Worm (Caenorhabditis elegans) whole organism, young adult: ENCODE data around the gene Y116A8C.29.

Source experiments
- B0035.1 ChIP-seq: sonication (generic microtip); optimal IDR thresholded peaks from 2 replicates; lab custom pipeline; 2016; ENCODE audit warnings: missing genetic modification characterization, mild to moderate bottlenecking, missing compliant biosample characterization, missing genotype, missing genetic modification reagents
- B0336.3 ChIP-seq: fragments of 200-800 bp; sonication (Bioruptor generic); IDR thresholded peaks from 2 replicates; pipeline ENCODE4 v1.3.6; 2022; ENCODE audit warnings: missing genetic modification characterization, missing compliant biosample characterization
- C06A6.2 ChIP-seq: fragments of 200-800 bp; sonication (Bioruptor generic); conservative IDR thresholded peaks from 2 replicates; pipeline ENCODE4 v1.3.6; 2022; ENCODE audit warnings: missing genetic modification characterization, missing compliant biosample characterization
- D2030.7 ChIP-seq: fragments of 200-800 bp; sonication (Bioruptor generic); IDR thresholded peaks from 2 replicates; pipeline ENCODE4 v1.3.6; 2022; ENCODE audit warnings: missing genetic modification reagents, missing genetic modification characterization, missing compliant biosample characterization
- F33H1.4 ChIP-seq: fragments of 200-800 bp; sonication (Bioruptor generic); IDR thresholded peaks from 2 replicates; pipeline ENCODE4 v1.3.6; 2022; ENCODE audit warnings: missing genetic modification reagents, missing genetic modification characterization, missing compliant biosample characterization
- F55B11.4 ChIP-seq: sonication (generic microtip); optimal IDR thresholded peaks from 2 replicates; lab custom pipeline; 2016; ENCODE audit warnings: missing compliant biosample characterization, missing genetic modification characterization, borderline replicate concordance; ENCODE audit not compliant: insufficient read depth
- F57A8.1 ChIP-seq: fragments of 200-800 bp; sonication (Bioruptor generic); optimal IDR thresholded peaks from 2 replicates; lab custom pipeline; 2018; ENCODE audit warnings: mild to moderate bottlenecking, missing genetic modification characterization, moderate library complexity, missing compliant biosample characterization
- F57C9.4 ChIP-seq: sonication (generic microtip); optimal IDR thresholded peaks from 2 replicates; lab custom pipeline; 2017; ENCODE audit warnings: mild to moderate bottlenecking, missing genetic modification characterization, missing compliant biosample characterization
- Y53G8AR.9 ChIP-seq: fragments of 200-800 bp; sonication (Bioruptor generic); conservative IDR thresholded peaks from 2 replicates; pipeline ENCODE4 v1.3.6; 2022; ENCODE audit warnings: missing genetic modification reagents, missing genetic modification characterization, missing compliant biosample characterization
- Y56A3A.18 ChIP-seq: fragments of 200-800 bp; sonication (Bioruptor generic); IDR thresholded peaks from 2 replicates; pipeline ENCODE4 v1.3.6; 2022; ENCODE audit warnings: missing genetic modification reagents, missing genetic modification characterization, missing compliant biosample characterization
- Y67H2A.10 ChIP-seq: fragments of 200-800 bp; sonication (Bioruptor generic); conservative IDR thresholded peaks from 2 replicates; pipeline ENCODE4 v1.3.6; 2022; ENCODE audit warnings: missing genetic modification reagents, missing genetic modification characterization, missing compliant biosample characterization
- Y95B8A.8 ChIP-seq: fragments of 200-800 bp; sonication (Bioruptor generic); IDR thresholded peaks from 2 replicates; pipeline ENCODE4 v1.3.6; 2022; ENCODE audit warnings: missing genetic modification reagents, missing genetic modification characterization, missing compliant biosample characterization
- akir-1 ChIP-seq: fragments of 200-800 bp; sonication (Bioruptor generic); optimal IDR thresholded peaks from 2 replicates; lab custom pipeline; 2018; ENCODE audit warnings: mild to moderate bottlenecking, missing genetic modification characterization, moderate library complexity, missing compliant biosample characterization
- ama-1 ChIP-seq, 3 experiments: fragments of 150-350 bp in 1 of 3; sonication (generic microtip) in 2 of 3; optimal IDR thresholded peaks; 2 replicates each; lab custom pipeline; 2014 to 2018; ENCODE audit warnings: missing biosample characterization in 2 of 3, missing genetic modification characterization in 2 of 3, missing genetic modification reagents in 2 of 3
- atf-7 ChIP-seq: sonication (generic microtip); optimal IDR thresholded peaks from 2 replicates; lab custom pipeline; 2017; ENCODE audit warnings: mild to moderate bottlenecking, missing genetic modification characterization, missing compliant biosample characterization
- athp-1 ChIP-seq: sonication (generic microtip); optimal IDR thresholded peaks from 2 replicates; lab custom pipeline; 2017; ENCODE audit warnings: mild to moderate bottlenecking, missing genetic modification characterization, missing compliant biosample characterization
- attf-6 ChIP-seq: fragments of 200-800 bp; sonication (Bioruptor generic); IDR thresholded peaks from 2 replicates; pipeline ENCODE4 v1.3.6; 2022; ENCODE audit warnings: missing genetic modification reagents, missing genetic modification characterization, missing compliant biosample characterization
- bed-1 ChIP-seq: fragments of 200-800 bp; sonication (Bioruptor generic); IDR thresholded peaks from 2 replicates; pipeline ENCODE4 v1.3.6; 2022; ENCODE audit warnings: missing genetic modification reagents, missing genetic modification characterization, missing compliant biosample characterization
- ccch-3 ChIP-seq: fragments of 200-800 bp; sonication (Bioruptor generic); optimal IDR thresholded peaks from 2 replicates; lab custom pipeline; 2018; ENCODE audit warnings: mild to moderate bottlenecking, missing genetic modification characterization, missing compliant biosample characterization
- ceh-58 ChIP-seq: fragments of 200-800 bp; sonication (Bioruptor generic); IDR thresholded peaks from 2 replicates; pipeline ENCODE4 v1.3.6; 2022; ENCODE audit warnings: missing genetic modification characterization, missing compliant biosample characterization
- chd-7 ChIP-seq: sonication (generic microtip); optimal IDR thresholded peaks from 2 replicates; lab custom pipeline; 2016; ENCODE audit warnings: mild to moderate bottlenecking, missing genetic modification characterization, moderate library complexity, missing compliant biosample characterization
- efl-1 ChIP-seq: fragments of 150-350 bp; optimal IDR thresholded peaks from 2 replicates; lab custom pipeline; 2014; ENCODE audit warnings: missing biosample characterization, missing genetic modification reagents, missing genetic modification characterization
- egl-44 ChIP-seq: fragments of 200-800 bp; sonication (Bioruptor generic); IDR thresholded peaks from 2 replicates; pipeline ENCODE4 v1.3.6; 2022; ENCODE audit warnings: missing genetic modification reagents, missing genetic modification characterization, missing compliant biosample characterization
- egrh-3 ChIP-seq: fragments of 200-800 bp; sonication (Bioruptor generic); IDR thresholded peaks from 2 replicates; pipeline ENCODE4 v1.3.6; 2022; ENCODE audit warnings: missing genetic modification reagents, missing genetic modification characterization, missing compliant biosample characterization
- ets-4 ChIP-seq: fragments of 200-800 bp; sonication (Bioruptor generic); optimal IDR thresholded peaks from 2 replicates; lab custom pipeline; 2018; ENCODE audit warnings: mild to moderate bottlenecking, missing genetic modification characterization, missing compliant biosample characterization
- him-1 ChIP-seq: sonication (generic microtip); optimal IDR thresholded peaks from 2 replicates; lab custom pipeline; 2016; ENCODE audit warnings: missing genotype, missing genetic modification reagents, missing genetic modification characterization, missing compliant biosample characterization
- let-526 ChIP-seq: fragments of 200-800 bp; sonication (Bioruptor generic); IDR thresholded peaks from 2 replicates; pipeline ENCODE4 v1.3.6; 2022; ENCODE audit warnings: missing genetic modification reagents, missing genetic modification characterization, missing compliant biosample characterization
- let-607 ChIP-seq, 2 experiments: fragments of 200-800 bp in 1 of 2; sonication (Bioruptor generic) in 1 of 2; sonication (generic microtip) in 1 of 2; optimal IDR thresholded peaks; 2 replicates each; lab custom pipeline; 2016 to 2018; ENCODE audit warnings: mild to moderate bottlenecking in 2 of 2, missing compliant biosample characterization in 2 of 2, missing genetic modification characterization in 2 of 2, moderate library complexity in 2 of 2, missing genotype in 1 of 2
- lin-26 ChIP-seq: fragments of 200-800 bp; sonication (Bioruptor generic); IDR thresholded peaks from 2 replicates; pipeline ENCODE4 v1.3.6; 2022; ENCODE audit warnings: missing genetic modification reagents, missing genetic modification characterization, missing compliant biosample characterization
- lin-35 ChIP-seq, 3 experiments: fragments of 150-350 bp in 2 of 3; sonication (generic microtip) in 1 of 3; optimal IDR thresholded peaks; 2 replicates each; lab custom pipeline; 2014 to 2018; ENCODE audit warnings: missing biosample characterization in 3 of 3, missing genetic modification characterization in 3 of 3, missing genetic modification reagents in 3 of 3
- lir-1 ChIP-seq: fragments of 200-800 bp; sonication (Bioruptor generic); conservative IDR thresholded peaks from 2 replicates; pipeline ENCODE4 v1.3.6; 2022; ENCODE audit warnings: missing genetic modification reagents, missing genetic modification characterization, missing compliant biosample characterization
- lsy-27 ChIP-seq: sonication (generic microtip); optimal IDR thresholded peaks from 2 replicates; lab custom pipeline; 2017; ENCODE audit warnings: missing genetic modification characterization, mild to moderate bottlenecking, missing compliant biosample characterization, antibody characterized with exemption, missing genotype, borderline replicate concordance; ENCODE audit not compliant: insufficient read depth
- madf-6 ChIP-seq: fragments of 200-800 bp; sonication (Bioruptor generic); IDR thresholded peaks from 2 replicates; pipeline ENCODE4 v1.3.6; 2022; ENCODE audit warnings: missing genetic modification reagents, missing genetic modification characterization, missing compliant biosample characterization
- madf-8 ChIP-seq: fragments of 200-800 bp; sonication (Bioruptor generic); conservative IDR thresholded peaks from 2 replicates; pipeline ENCODE4 v1.3.6; 2022; ENCODE audit warnings: missing genetic modification reagents, missing genetic modification characterization, missing compliant biosample characterization
- mel-28 ChIP-seq: sonication (generic microtip); optimal IDR thresholded peaks from 2 replicates; lab custom pipeline; 2016; ENCODE audit warnings: borderline replicate concordance, mild to moderate bottlenecking, missing genetic modification characterization, missing compliant biosample characterization
- nhr-120 ChIP-seq: fragments of 200-800 bp; sonication (Bioruptor generic); IDR thresholded peaks from 2 replicates; pipeline ENCODE4 v1.3.6; 2022; ENCODE audit warnings: missing genetic modification characterization, missing compliant biosample characterization
- rcor-1 ChIP-seq: fragments of 200-800 bp; sonication (Bioruptor generic); IDR thresholded peaks from 2 replicates; pipeline ENCODE4 v1.3.6; 2022; ENCODE audit warnings: missing genetic modification reagents, missing genetic modification characterization, missing compliant biosample characterization
- sea-2 ChIP-seq: fragments of 200-800 bp; sonication (Bioruptor generic); IDR thresholded peaks from 2 replicates; pipeline ENCODE4 v1.3.6; 2022; ENCODE audit warnings: missing genetic modification characterization, missing compliant biosample characterization
- snpc-1.1 ChIP-seq: sonication (generic microtip); optimal IDR thresholded peaks from 2 replicates; lab custom pipeline; 2017; ENCODE audit warnings: missing genetic modification characterization, mild to moderate bottlenecking, missing compliant biosample characterization, antibody characterized with exemption, moderate library complexity, missing genotype, missing genetic modification reagents; ENCODE audit not compliant: insufficient read depth
- snpc-4 ChIP-seq, 5 experiments: fragments of 150-350 bp in 1 of 5; sonication (generic microtip) in 4 of 5; optimal IDR thresholded peaks; 2 replicates each; lab custom pipeline; 2014 to 2018; ENCODE audit warnings: missing genetic modification characterization in 5 of 5, missing biosample characterization in 3 of 5, antibody characterized with exemption in 2 of 5, mild to moderate bottlenecking in 2 of 5, missing compliant biosample characterization in 2 of 5, missing genotype in 2 of 5, moderate library complexity in 2 of 5, missing genetic modification reagents in 1 of 5
- sptf-2 ChIP-seq: fragments of 200-800 bp; sonication (Bioruptor generic); optimal IDR thresholded peaks from 2 replicates; lab custom pipeline; 2018; ENCODE audit warnings: mild to moderate bottlenecking, missing genetic modification characterization, missing compliant biosample characterization
- tlf-1 ChIP-seq: fragments of 200-800 bp; sonication (Bioruptor generic); optimal IDR thresholded peaks from 2 replicates; lab custom pipeline; 2018; ENCODE audit warnings: mild to moderate bottlenecking, missing genetic modification characterization, missing compliant biosample characterization
- unc-62 ChIP-seq: fragments of 150-350 bp; optimal IDR thresholded peaks from 2 replicates; lab custom pipeline; 2014; ENCODE audit warnings: missing biosample characterization, missing genetic modification reagents, missing genetic modification characterization
- ztf-18 ChIP-seq: sonication (generic microtip); optimal IDR thresholded peaks from 2 replicates; lab custom pipeline; 2016; ENCODE audit warnings: missing genotype, mild to moderate bottlenecking, missing genetic modification characterization, missing compliant biosample characterization
- ztf-26 ChIP-seq: sonication (generic microtip); optimal IDR thresholded peaks from 2 replicates; lab custom pipeline; 2017; ENCODE audit warnings: missing genetic modification characterization, missing compliant biosample characterization

Gene Y116A8C.29

ce11 chrIV:17087384-17088099 lies 6.3 kb upstream of the Y116A8C.29 start, which contains the start of the genes snx-13 and snr-1:
Gene snx-13 (minus strand): TSS chrIV:17087438.
Gene snr-1 (plus strand): TSS chrIV:17088049.
- TF ChIP-seq egl-44 (no peak), him-1 (tag; lab: Kevin White, UChicago) (no peak), ama-1 (optimal IDR thresholded peaks at IDR 0.05; lab: Kevin White, UChicago) (no peak), ama-1 (GFP tag; optimal IDR thresholded peaks at IDR 0.05; lab: Kevin White, UChicago) (no peak), Y67H2A.10 (no peak), Y56A3A.18 (GFP tag; lab: Robert Waterston, UW) (no peak), snpc-1.1 (peak; percentile 4), Y53G8AR.9 (GFP tag; lab: Robert Waterston, UW) (no peak), chd-7 (tag; lab: Kevin White, UChicago) (no peak), ets-4 (GFP tag; lab: Kevin White, UChicago) (no peak), let-607 (tag; optimal IDR thresholded peaks at IDR 0.05; lab: Kevin White, UChicago) (peak in 1 of 2 experiments; percentile 59), snpc-4 (GFP tag; optimal IDR thresholded peaks at IDR 0.05; lab: Kevin White, UChicago) (peak; percentile 73), snpc-4 (tag; optimal IDR thresholded peaks at IDR 0.05; lab: Kevin White, UChicago) (peak; percentile 36 to 91 (median 73)), atf-7 (tag; lab: Kevin White, UChicago) (no peak), ztf-18 (peak; percentile 70), sptf-2 (GFP tag; lab: Kevin White, UChicago) (no peak), lir-1 (GFP tag; lab: Robert Waterston, UW) (peak; percentile 80), C06A6.2 (GFP tag; lab: Robert Waterston, UW) (no peak), efl-1 (peak; percentile 16), lin-26 (GFP tag; lab: Robert Waterston, UW) (no peak), ceh-58 (GFP tag; lab: Robert Waterston, UW) (no peak), F33H1.4 (GFP tag; lab: Robert Waterston, UW) (0 out of 2 replicates have a peak, but pooled peaks have one; percentile 18), ccch-3 (GFP tag; lab: Kevin White, UChicago) (peak; percentile 72), athp-1 (tag; lab: Kevin White, UChicago) (peak; percentile 82), F55B11.4 (tag; lab: Kevin White, UChicago) (no peak), F57C9.4 (tag; lab: Kevin White, UChicago) (no peak), Y95B8A.8 (GFP tag; lab: Robert Waterston, UW) (peak; percentile 63; the same call in 1 of the 2 replicates), unc-62 (no peak), mel-28 (tag; lab: Kevin White, UChicago) (no peak), madf-6 (GFP tag; lab: Robert Waterston, UW) (peak; percentile 54), madf-8 (GFP tag; lab: Robert Waterston, UW) (no peak), nhr-120 (no peak), bed-1 (GFP tag; lab: Robert Waterston, UW) (no peak), rcor-1 (GFP tag; lab: Robert Waterston, UW) (peak; percentile 54; the same call in 1 of the 2 replicates), F57A8.1 (no peak), egrh-3 (GFP tag; lab: Robert Waterston, UW) (peak; percentile 50; the same call in 1 of the 2 replicates), B0035.1 (tag; lab: Kevin White, UChicago) (no peak), sea-2 (no peak), tlf-1 (GFP tag; lab: Kevin White, UChicago) (peak; percentile 34), B0336.3 (GFP tag; lab: Robert Waterston, UW) (0 out of 2 replicates have a peak, but pooled peaks have one; percentile 25), lsy-27 (tag; lab: Kevin White, UChicago) (no peak), D2030.7 (GFP tag; lab: Robert Waterston, UW) (peak; percentile 91), let-526 (0 out of 2 replicates have a peak, but pooled peaks have one; percentile 69), ztf-26 (tag; lab: Kevin White, UChicago) (no peak), akir-1 (peak; percentile 31), lin-35 (GFP tag; optimal IDR thresholded peaks at IDR 0.05; lab: Kevin White, UChicago) (peak in 1 of 3 experiments; percentile 64), attf-6 (GFP tag; lab: Robert Waterston, UW) (peak; percentile 88)
